Worm (Caenorhabditis elegans) whole organism, L1 larva: Measurements from ENCODE around the gene lron-12.

ENCODE experiments used
- aly-2 ChIP-seq: fragments of 150-350 bp; optimal IDR thresholded peaks from 2 replicates; lab custom pipeline; 2014; ENCODE audit warnings: missing biosample characterization, missing genetic modification characterization
- ama-1 ChIP-seq: fragments of 150-350 bp; optimal IDR thresholded peaks from 2 replicates; lab custom pipeline; 2014
- blmp-1 ChIP-seq: fragments of 150-350 bp; optimal IDR thresholded peaks from 2 replicates; lab custom pipeline; 2014; ENCODE audit warnings: missing biosample characterization, missing genetic modification characterization
- elt-2 ChIP-seq: sonication (generic microtip); optimal IDR thresholded peaks from 2 replicates; lab custom pipeline; 2016; ENCODE audit warnings: missing genetic modification characterization, mild to moderate bottlenecking, inconsistent platforms, missing compliant biosample characterization, missing genetic modification reagents
- jun-1 ChIP-seq: fragments of 150-350 bp; optimal IDR thresholded peaks from 2 replicates; lab custom pipeline; 2014; ENCODE audit warnings: missing biosample characterization, missing genetic modification reagents, missing genetic modification characterization
- lin-13 ChIP-seq: fragments of 150-350 bp; optimal IDR thresholded peaks from 2 replicates; lab custom pipeline; 2014; ENCODE audit warnings: missing biosample characterization, missing genetic modification reagents, missing genetic modification characterization
- mdl-1 ChIP-seq, 2 experiments: fragments of 150-350 bp; optimal IDR thresholded peaks; 2 replicates each; lab custom pipeline; 2014 to 2017; ENCODE audit warnings: missing biosample characterization in 2 of 2, missing genetic modification characterization in 2 of 2, inconsistent platforms in 1 of 2
- nhr-84 ChIP-seq: sonication (generic microtip); optimal IDR thresholded peaks from 2 replicates; lab custom pipeline; 2017; ENCODE audit warnings: missing biosample characterization, missing genetic modification characterization
- snpc-4 ChIP-seq: fragments of 150-350 bp; optimal IDR thresholded peaks from 2 replicates; lab custom pipeline; 2014; ENCODE audit warnings: missing biosample characterization, missing genetic modification characterization
- unc-130 ChIP-seq: fragments of 150-350 bp; optimal IDR thresholded peaks from 2 replicates; lab custom pipeline; 2017; ENCODE audit warnings: missing biosample characterization, missing genetic modification characterization, inconsistent platforms
- ztf-11 ChIP-seq, 2 experiments: sonication (generic microtip); optimal IDR thresholded peaks; 2 replicates each; lab custom pipeline; 2016 to 2017; ENCODE audit warnings: missing genetic modification characterization in 2 of 2, missing biosample characterization in 1 of 2, missing compliant biosample characterization in 1 of 2

ce11 chrIII:12157576-12157975 is 39.3 kb upstream of the lron-12 start:
- no peak for TF ChIP-seq elt-2 (tag; lab: Kevin White, UChicago)
- TF ChIP-seq nhr-84 (tag; lab: Kevin White, UChicago) = no peak
- TF ChIP-seq ztf-11 (tag; optimal IDR thresholded peaks at IDR 0.05; lab: Kevin White, UChicago) = no peak
- no peak for TF ChIP-seq ama-1 (lab: Kevin White, UChicago)
- no peak for TF ChIP-seq snpc-4 (tag; lab: Kevin White, UChicago)
- TF ChIP-seq unc-130 = no peak
- TF ChIP-seq aly-2 = no peak
- no peak for TF ChIP-seq blmp-1
- TF ChIP-seq mdl-1 (tag; optimal IDR thresholded peaks at IDR 0.05; lab: Kevin White, UChicago) = no peak
- TF ChIP-seq jun-1 (tag; lab: Kevin White, UChicago) = no peak
- no peak for TF ChIP-seq lin-13 (GFP tag; lab: Kevin White, UChicago)
